Fruit fly (Drosophila melanogaster) whole organism, embryonic: ENCODE measurements around the gene CG7173.

Source experiments
- Atf-2 ChIP-seq: fragments of 200-800 bp; sonication (Bioruptor generic); optimal IDR thresholded peaks from 2 replicates; lab custom pipeline; 2016; ENCODE audit warnings: missing biosample characterization, missing genetic modification characterization
- B-H2 ChIP-seq: fragments of 200-800 bp; sonication (Bioruptor generic); optimal IDR thresholded peaks from 2 replicates; lab custom pipeline; 2018; ENCODE audit warnings: missing biosample characterization, mild to moderate bottlenecking, missing genetic modification characterization
- CG10321 ChIP-seq: fragments of 200-800 bp; sonication (Bioruptor generic); IDR thresholded peaks from 2 replicates; pipeline ENCODE4 v1.3.6; 2022; ENCODE audit warnings: missing biosample characterization, missing genetic modification characterization
- CG11695 ChIP-seq: fragments of 200-800 bp; sonication (Bioruptor generic); IDR thresholded peaks from 3 replicates; pipeline ENCODE4 v1.3.6; 2022; ENCODE audit warnings: missing biosample characterization, missing genetic modification characterization
- CG12236 ChIP-seq: fragments of 200-800 bp; sonication (Bioruptor generic); optimal IDR thresholded peaks from 2 replicates; lab custom pipeline; 2016; ENCODE audit warnings: missing biosample characterization, missing genetic modification characterization
- CG12769 ChIP-seq: fragments of 200-800 bp; sonication (Bioruptor generic); optimal IDR thresholded peaks from 2 replicates; lab custom pipeline; 2019; ENCODE audit warnings: missing biosample characterization, mild to moderate bottlenecking, missing genetic modification characterization, moderate library complexity
- CG14860 ChIP-seq: fragments of 200-800 bp; sonication (Bioruptor generic); IDR thresholded peaks from 3 replicates; pipeline ENCODE4 v1.3.6; 2022; ENCODE audit warnings: missing biosample characterization, missing genetic modification characterization; ENCODE audit not compliant: partially characterized antibody
- CG15011 ChIP-seq: fragments of 200-800 bp; sonication (Bioruptor generic); optimal IDR thresholded peaks from 3 replicates; lab custom pipeline; 2018; ENCODE audit warnings: missing biosample characterization, mild to moderate bottlenecking, missing genetic modification characterization
- CG16813 ChIP-seq: fragments of 200-800 bp; sonication (Bioruptor generic); IDR thresholded peaks from 3 replicates; pipeline ENCODE4 v1.3.6; 2022; ENCODE audit warnings: missing biosample characterization, missing genetic modification characterization; ENCODE audit not compliant: partially characterized antibody
- CG32767 ChIP-seq: fragments of 200-800 bp; sonication (Bioruptor generic); IDR thresholded peaks from 2 replicates; pipeline ENCODE4 v1.3.6; 2022; ENCODE audit warnings: missing biosample characterization, missing genetic modification characterization
- CG8765 ChIP-seq: fragments of 200-800 bp; sonication (Bioruptor generic); IDR thresholded peaks from 2 replicates; pipeline ENCODE4 v1.3.6; 2022; ENCODE audit warnings: missing biosample characterization, missing genetic modification characterization
- CG9932 ChIP-seq: fragments of 200-800 bp; sonication (Bioruptor generic); IDR thresholded peaks from 2 replicates; pipeline ENCODE4 v1.3.6; 2022; ENCODE audit warnings: missing biosample characterization, missing genetic modification characterization
- Camta ChIP-seq: fragments of 200-800 bp; sonication (Bioruptor generic); optimal IDR thresholded peaks from 2 replicates; lab custom pipeline; 2016; ENCODE audit warnings: missing biosample characterization, missing genetic modification characterization
- Chrac-16 ChIP-seq: fragments of 200-800 bp; sonication (Bioruptor generic); optimal IDR thresholded peaks from 3 replicates; lab custom pipeline; 2016; ENCODE audit warnings: missing biosample characterization, missing genetic modification characterization
- CrebB ChIP-seq: fragments of 200-800 bp; sonication (Bioruptor generic); optimal IDR thresholded peaks from 3 replicates; lab custom pipeline; 2018; ENCODE audit warnings: missing biosample characterization, mild to moderate bottlenecking, missing genetic modification characterization
- D19A ChIP-seq: fragments of 200-800 bp; optimal IDR thresholded peaks from 3 replicates; lab custom pipeline; 2019; ENCODE audit warnings: missing biosample characterization, mild to moderate bottlenecking, missing genetic modification characterization, moderate library complexity
- Dip3 ChIP-seq: fragments of 200-800 bp; sonication (Bioruptor generic); optimal IDR thresholded peaks from 3 replicates; lab custom pipeline; 2016; ENCODE audit warnings: missing biosample characterization, missing genetic modification characterization
- HLH4C ChIP-seq: fragments of 200-800 bp; sonication (Bioruptor generic); IDR thresholded peaks from 3 replicates; pipeline ENCODE4 v1.3.6; 2022; ENCODE audit warnings: missing biosample characterization, missing genetic modification characterization; ENCODE audit not compliant: partially characterized antibody
- HmgD ChIP-seq: fragments of 200-800 bp; sonication (Bioruptor generic); optimal IDR thresholded peaks from 3 replicates; lab custom pipeline; 2016; ENCODE audit warnings: missing biosample characterization, missing genetic modification characterization
- Max ChIP-seq: fragments of 200-800 bp; sonication (Bioruptor generic); optimal IDR thresholded peaks from 2 replicates; lab custom pipeline; 2016; ENCODE audit warnings: missing biosample characterization, mild to moderate bottlenecking, missing genetic modification characterization
- Mes4 ChIP-seq: fragments of 200-800 bp; sonication (Bioruptor generic); optimal IDR thresholded peaks from 2 replicates; lab custom pipeline; 2016; ENCODE audit warnings: missing biosample characterization, missing genetic modification characterization
- Oli ChIP-seq: fragments of 200-800 bp; sonication (Bioruptor generic); optimal IDR thresholded peaks from 2 replicates; lab custom pipeline; 2018; ENCODE audit warnings: missing biosample characterization, mild to moderate bottlenecking, missing genetic modification characterization, moderate library complexity
- Ssrp ChIP-seq: fragments of 200-800 bp; sonication (Bioruptor generic); optimal IDR thresholded peaks from 2 replicates; lab custom pipeline; 2018; ENCODE audit warnings: missing biosample characterization, mild to moderate bottlenecking, missing genetic modification characterization, moderate library complexity
- Vsx1 ChIP-seq: fragments of 200-800 bp; sonication (Bioruptor generic); optimal IDR thresholded peaks from 2 replicates; lab custom pipeline; 2017; ENCODE audit warnings: missing biosample characterization, mild to moderate bottlenecking, missing genetic modification characterization, missing genetic modification reagents
- YL-1 ChIP-seq: fragments of 200-800 bp; sonication (Bioruptor generic); optimal IDR thresholded peaks from 3 replicates; lab custom pipeline; 2017; ENCODE audit warnings: missing biosample characterization, mild to moderate bottlenecking, missing genetic modification characterization
- al ChIP-seq: fragments of 200-800 bp; sonication (Bioruptor generic); IDR thresholded peaks from 2 replicates; pipeline ENCODE4 v1.3.6; 2022; ENCODE audit warnings: missing biosample characterization, missing genetic modification characterization
- ase ChIP-seq: fragments of 200-800 bp; sonication (Bioruptor generic); IDR thresholded peaks from 3 replicates; pipeline ENCODE4 v1.3.6; 2022; ENCODE audit warnings: missing biosample characterization, missing genetic modification characterization
- ash1 ChIP-seq: fragments of 200-800 bp; sonication (Bioruptor generic); optimal IDR thresholded peaks from 2 replicates; lab custom pipeline; 2018; ENCODE audit warnings: missing biosample characterization, mild to moderate bottlenecking, missing genetic modification characterization
- crp ChIP-seq, 2 experiments: fragments of 200-800 bp; sonication (Bioruptor generic); optimal IDR thresholded peaks; 2 replicates in 1 of 2; 3 replicates in 1 of 2; lab custom pipeline; 2017; ENCODE audit warnings: missing biosample characterization in 2 of 2, missing genetic modification characterization in 2 of 2, mild to moderate bottlenecking in 1 of 2, moderate library complexity in 1 of 2
- dmrt11E ChIP-seq: fragments of 200-800 bp; sonication (Bioruptor generic); optimal IDR thresholded peaks from 3 replicates; lab custom pipeline; 2018; ENCODE audit warnings: missing biosample characterization, mild to moderate bottlenecking, missing genetic modification characterization, moderate library complexity
- dysf ChIP-seq: fragments of 200-800 bp; sonication (Bioruptor generic); IDR thresholded peaks from 3 replicates; pipeline ENCODE4 v1.3.6; 2022; ENCODE audit warnings: missing biosample characterization, missing genetic modification characterization
- fd96Cb ChIP-seq: fragments of 200-800 bp; sonication (Bioruptor generic); optimal IDR thresholded peaks from 2 replicates; lab custom pipeline; 2018; ENCODE audit warnings: missing biosample characterization, mild to moderate bottlenecking, missing genetic modification characterization, moderate library complexity
- gro ChIP-seq: fragments of 200-800 bp; sonication (Bioruptor generic); optimal IDR thresholded peaks from 2 replicates; lab custom pipeline; 2016; ENCODE audit warnings: missing biosample characterization, missing genetic modification characterization
- insv ChIP-seq, 2 experiments: fragments of 200-800 bp; sonication (Bioruptor generic); optimal IDR thresholded peaks; 3 replicates each; lab custom pipeline; 2016 to 2018; ENCODE audit warnings: missing biosample characterization in 2 of 2, missing genetic modification characterization in 2 of 2
- knrl ChIP-seq: fragments of 200-800 bp; sonication (Bioruptor generic); IDR thresholded peaks from 3 replicates; pipeline ENCODE4 v1.3.6; 2022; ENCODE audit warnings: missing biosample characterization, missing genetic modification characterization; ENCODE audit not compliant: partially characterized antibody
- lola ChIP-seq, 3 experiments: fragments of >200 bp in 2 of 3; fragments of 200-800 bp in 1 of 3; sonication (Bioruptor generic) in 1 of 3; optimal IDR thresholded peaks; 2 replicates each; lab custom pipeline; 2017 to 2019; ENCODE audit warnings: missing biosample characterization in 3 of 3, missing genetic modification characterization in 3 of 3, mild to moderate bottlenecking in 1 of 3, moderate library complexity in 1 of 3
- onecut ChIP-seq: fragments of 200-800 bp; sonication (Bioruptor generic); IDR thresholded peaks from 2 replicates; pipeline ENCODE4 v1.3.6; 2022; ENCODE audit warnings: missing biosample characterization, missing genetic modification characterization
- pb ChIP-seq: fragments of 200-800 bp; sonication (Bioruptor generic); optimal IDR thresholded peaks from 3 replicates; lab custom pipeline; 2016; ENCODE audit warnings: missing biosample characterization, missing genetic modification characterization
- pita ChIP-seq: fragments of 200-800 bp; sonication (Bioruptor generic); optimal IDR thresholded peaks from 2 replicates; lab custom pipeline; 2017; ENCODE audit warnings: missing biosample characterization, mild to moderate bottlenecking, missing genetic modification characterization
- pzg ChIP-seq: fragments of 200-800 bp; sonication (Bioruptor generic); optimal IDR thresholded peaks from 3 replicates; lab custom pipeline; 2018; ENCODE audit warnings: missing biosample characterization, mild to moderate bottlenecking, missing genetic modification characterization, moderate library complexity
- ranshi ChIP-seq: fragments of 200-800 bp; sonication (Bioruptor generic); IDR thresholded peaks from 2 replicates; pipeline ENCODE4 v1.3.6; 2022; ENCODE audit warnings: missing biosample characterization, missing genetic modification characterization
- repo ChIP-seq: fragments of 200-800 bp; sonication (Bioruptor generic); optimal IDR thresholded peaks from 2 replicates; lab custom pipeline; 2016; ENCODE audit warnings: missing biosample characterization, missing genetic modification characterization
- rib ChIP-seq: fragments of 200-800 bp; sonication (Bioruptor generic); IDR thresholded peaks from 2 replicates; pipeline ENCODE4 v1.3.6; 2022; ENCODE audit warnings: missing biosample characterization, missing genetic modification characterization
- seq ChIP-seq: fragments of 200-800 bp; sonication (Bioruptor generic); IDR thresholded peaks from 2 replicates; pipeline ENCODE4 v1.3.6; 2022; ENCODE audit warnings: missing biosample characterization, missing genetic modification characterization
- slou ChIP-seq: fragments of 200-800 bp; sonication (Bioruptor generic); optimal IDR thresholded peaks from 3 replicates; lab custom pipeline; 2016; ENCODE audit warnings: missing biosample characterization, missing genetic modification characterization
- sug ChIP-seq: fragments of 200-800 bp; optimal IDR thresholded peaks from 2 replicates; lab custom pipeline; 2019; ENCODE audit warnings: missing biosample characterization, mild to moderate bottlenecking, missing genetic modification characterization, moderate library complexity
- wdn ChIP-seq: fragments of 200-800 bp; sonication (Bioruptor generic); IDR thresholded peaks from 2 replicates; pipeline ENCODE4 v1.3.6; 2022; ENCODE audit warnings: missing biosample characterization, missing genetic modification characterization
- zfh2 ChIP-seq: fragments of 200-800 bp; sonication (Bioruptor generic); optimal IDR thresholded peaks from 2 replicates; lab custom pipeline; 2016; ENCODE audit warnings: missing biosample characterization, missing genetic modification characterization

Gene CG7173

dm6 chr3L:21515823-21516715 lies 42.0 kb downstream of the CG7173 start, which contains the start of the genes SAK and Cdk12 (continued):
- TF ChIP-seq Ssrp (tag; lab: Kevin White, UChicago) (peak; percentile 86), CG12236 (no peak), CG11695 (GFP tag; lab: Robert Waterston, UW) (peak; percentile 75), B-H2 (GFP tag; lab: Kevin White, UChicago) (peak; percentile 92), Dip3 (peak; percentile 71), Camta (peak; percentile 48), pb (peak; percentile 16), Mes4 (GFP tag; lab: Kevin White, UChicago) (peak; percentile 29), Oli (peak; percentile 84), insv (GFP tag; optimal IDR thresholded peaks at IDR 0.05; lab: Kevin White, UChicago) (peak in 1 of 2 experiments; percentile 71), lola (GFP tag; optimal IDR thresholded peaks at IDR 0.05; lab: Kevin White, UChicago) (peak in 1 of 3 experiments; percentile 85), pzg (GFP tag; lab: Kevin White, UChicago) (peak; percentile 40), zfh2 (GFP tag; lab: Kevin White, UChicago) (peak; percentile 81), slou (GFP tag; lab: Kevin White, UChicago) (peak; percentile 82), CrebB (tag; lab: Kevin White, UChicago) (peak; percentile 38), pita (GFP tag; lab: Kevin White, UChicago) (no peak), repo (GFP tag; lab: Kevin White, UChicago) (no peak), HmgD (GFP tag; lab: Kevin White, UChicago) (no peak), knrl (GFP tag; lab: Robert Waterston, UW) (peak; percentile 64), HLH4C (no peak), CG14860 (GFP tag; lab: Robert Waterston, UW) (0 out of 3 replicates have a peak, but pooled peaks have one; percentile 38), Atf-2 (peak; percentile 24), Chrac-16 (peak; percentile 86), CG10321 (no peak; the same call in 1 of the 2 replicates), YL-1 (GFP tag; lab: Kevin White, UChicago) (peak; percentile 69), crp (GFP tag; optimal IDR thresholded peaks at IDR 0.05; lab: Kevin White, UChicago) (peak in 1 of 2 experiments; percentile 33), CG16813 (peak; percentile 55; the same call in 2 of the 3 replicates), Vsx1 (GFP tag; lab: Kevin White, UChicago) (peak; percentile 82), dmrt11E (tag; lab: Kevin White, UChicago) (peak; percentile 83), dysf (peak; percentile 86), CG12769 (peak; percentile 72), D19A (tag; lab: Kevin White, UChicago) (peak; percentile 77), onecut (GFP tag; lab: Robert Waterston, UW) (0 out of 2 replicates have a peak, but pooled peaks have one; percentile 34), gro (GFP tag; lab: Kevin White, UChicago) (no peak), seq (peak; percentile 64), wdn (GFP tag; lab: Robert Waterston, UW) (peak; percentile 76), CG8765 (GFP tag; lab: Robert Waterston, UW) (peak; percentile 67), sug (peak; percentile 87), rib (GFP tag; lab: Robert Waterston, UW) (peak; percentile 64; the same call in 1 of the 2 replicates), CG32767 (peak; percentile 53), CG9932 (GFP tag; lab: Robert Waterston, UW) (peak; percentile 90), fd96Cb (tag; lab: Kevin White, UChicago) (peak; percentile 76), al (GFP tag; lab: Robert Waterston, UW) (peak; percentile 75), ase (peak; percentile 78), ash1 (GFP tag; lab: Kevin White, UChicago) (no peak), Max (GFP tag; lab: Kevin White, UChicago) (peak; percentile 82), ranshi (GFP tag; lab: Robert Waterston, UW) (peak; percentile 67; the same call in 1 of the 2 replicates), CG15011 (GFP tag; lab: Kevin White, UChicago) (peak; percentile 68)
